Fruit fly (Drosophila melanogaster) whole organism, embryonic: ENCODE measurements around the gene Bcat.

Source experiments
- Atf-2 ChIP-seq: fragments of 200-800 bp; sonication (Bioruptor generic); optimal IDR thresholded peaks from 2 replicates; lab custom pipeline; 2016; ENCODE audit warnings: missing biosample characterization, missing genetic modification characterization
- CG12071 ChIP-seq: fragments of 200-800 bp; sonication (Bioruptor generic); optimal IDR thresholded peaks from 3 replicates; lab custom pipeline; 2018; ENCODE audit warnings: missing biosample characterization, mild to moderate bottlenecking, missing genetic modification characterization
- CG13287 ChIP-seq: fragments of 200-800 bp; sonication (Bioruptor generic); IDR thresholded peaks from 2 replicates; pipeline ENCODE4 v1.3.6; 2022; ENCODE audit warnings: missing biosample characterization, missing genetic modification characterization; ENCODE audit not compliant: partially characterized antibody
- CG14014 ChIP-seq: fragments of 200-800 bp; sonication (Bioruptor generic); IDR thresholded peaks from 2 replicates; pipeline ENCODE4 v1.3.6; 2022; ENCODE audit warnings: missing biosample characterization, missing genetic modification characterization
- CG15514 ChIP-seq: fragments of 200-800 bp; sonication (Bioruptor generic); optimal IDR thresholded peaks from 3 replicates; lab custom pipeline; 2017; ENCODE audit warnings: missing biosample characterization, missing genetic modification characterization, mild to moderate bottlenecking, moderate library complexity, missing genetic modification reagents
- CG17385 ChIP-seq: fragments of 200-800 bp; sonication (Bioruptor generic); optimal IDR thresholded peaks from 3 replicates; lab custom pipeline; 2018; ENCODE audit warnings: missing biosample characterization, mild to moderate bottlenecking, missing genetic modification characterization
- CG18599 ChIP-seq: fragments of 200-800 bp; sonication (Bioruptor generic); optimal IDR thresholded peaks from 3 replicates; lab custom pipeline; 2017; ENCODE audit warnings: missing biosample characterization, missing genetic modification characterization, mild to moderate bottlenecking, moderate library complexity, missing genetic modification reagents
- CG2129 ChIP-seq: fragments of 200-800 bp; sonication (Bioruptor generic); IDR thresholded peaks from 2 replicates; pipeline ENCODE4 v1.3.6; 2022; ENCODE audit warnings: missing biosample characterization, missing genetic modification characterization; ENCODE audit not compliant: partially characterized antibody
- CG34224 ChIP-seq: fragments of 200-800 bp; sonication (Bioruptor generic); IDR thresholded peaks from 3 replicates; pipeline ENCODE4 v1.3.6; 2022; ENCODE audit warnings: missing biosample characterization, missing genetic modification characterization; ENCODE audit not compliant: partially characterized antibody
- CG34376 ChIP-seq: fragments of 200-800 bp; sonication (Bioruptor generic); optimal IDR thresholded peaks from 2 replicates; lab custom pipeline; 2018; ENCODE audit warnings: missing biosample characterization, mild to moderate bottlenecking, missing genetic modification characterization
- CG3838 ChIP-seq: fragments of 200-800 bp; sonication (Bioruptor generic); optimal IDR thresholded peaks from 3 replicates; lab custom pipeline; 2016; ENCODE audit warnings: missing biosample characterization, missing genetic modification characterization
- CG4854 ChIP-seq: fragments of 200-800 bp; sonication (Bioruptor generic); optimal IDR thresholded peaks from 2 replicates; lab custom pipeline; 2016; ENCODE audit warnings: missing biosample characterization, missing genetic modification characterization, inconsistent platforms
- CG5180 ChIP-seq: fragments of 200-800 bp; sonication (Bioruptor generic); optimal IDR thresholded peaks from 3 replicates; lab custom pipeline; 2017; ENCODE audit warnings: missing biosample characterization, missing genetic modification characterization, mild to moderate bottlenecking, moderate library complexity, missing genetic modification reagents
- CG6654 ChIP-seq: fragments of 200-800 bp; sonication (Bioruptor generic); optimal IDR thresholded peaks from 2 replicates; lab custom pipeline; 2017; ENCODE audit warnings: missing biosample characterization, mild to moderate bottlenecking, missing genetic modification characterization
- CTCF ChIP-seq: fragments of 200-800 bp; sonication (Bioruptor generic); optimal IDR thresholded peaks from 2 replicates; lab custom pipeline; 2017; ENCODE audit warnings: missing biosample characterization, mild to moderate bottlenecking, missing genetic modification characterization, moderate library complexity
- Deaf1 ChIP-seq: fragments of 200-800 bp; optimal IDR thresholded peaks from 3 replicates; lab custom pipeline; 2019; ENCODE audit warnings: missing biosample characterization, mild to moderate bottlenecking, missing genetic modification characterization, moderate library complexity
- Doc3 ChIP-seq: fragments of 200-800 bp; sonication (Bioruptor generic); IDR thresholded peaks from 3 replicates; pipeline ENCODE4 v1.3.6; 2022; ENCODE audit warnings: missing biosample characterization, missing genetic modification characterization; ENCODE audit not compliant: partially characterized antibody
- Ets97D ChIP-seq: fragments of 200-800 bp; sonication (Bioruptor generic); optimal IDR thresholded peaks from 3 replicates; lab custom pipeline; 2016; ENCODE audit warnings: missing biosample characterization, missing genetic modification characterization
- H15 ChIP-seq: fragments of 200-800 bp; sonication (Bioruptor generic); IDR thresholded peaks from 3 replicates; pipeline ENCODE4 v1.3.6; 2022; ENCODE audit warnings: missing biosample characterization, missing genetic modification characterization
- HLHmδ ChIP-seq: fragments of 200-800 bp; sonication (Bioruptor generic); optimal IDR thresholded peaks from 2 replicates; lab custom pipeline; 2018; ENCODE audit warnings: missing biosample characterization, mild to moderate bottlenecking, missing genetic modification characterization, moderate library complexity
- Mes4 ChIP-seq: fragments of 200-800 bp; sonication (Bioruptor generic); optimal IDR thresholded peaks from 2 replicates; lab custom pipeline; 2016; ENCODE audit warnings: missing biosample characterization, missing genetic modification characterization
- Opbp ChIP-seq: fragments of 200-800 bp; sonication (Bioruptor generic); IDR thresholded peaks from 3 replicates; pipeline ENCODE4 v1.3.6; 2022; ENCODE audit warnings: missing biosample characterization, missing genetic modification characterization; ENCODE audit not compliant: partially characterized antibody
- Sry-β ChIP-seq: fragments of 200-800 bp; sonication (Bioruptor generic); optimal IDR thresholded peaks from 2 replicates; lab custom pipeline; 2018; ENCODE audit warnings: missing biosample characterization, mild to moderate bottlenecking, missing genetic modification characterization, moderate library complexity
- ara ChIP-seq: fragments of 200-800 bp; sonication (Bioruptor generic); IDR thresholded peaks from 2 replicates; pipeline ENCODE4 v1.3.6; 2022; ENCODE audit warnings: missing biosample characterization, missing genetic modification characterization
- chm ChIP-seq: fragments of 200-800 bp; sonication (Bioruptor generic); IDR thresholded peaks from 2 replicates; pipeline ENCODE4 v1.3.6; 2022; ENCODE audit warnings: missing biosample characterization, missing genetic modification characterization
- crol ChIP-seq: fragments of 200-800 bp; sonication (Bioruptor generic); IDR thresholded peaks from 2 replicates; pipeline ENCODE4 v1.3.6; 2022; ENCODE audit warnings: missing biosample characterization, missing genetic modification characterization
- gcm2 ChIP-seq: fragments of 200-800 bp; sonication (Bioruptor generic); optimal IDR thresholded peaks from 2 replicates; lab custom pipeline; 2016; ENCODE audit warnings: missing biosample characterization, missing genetic modification characterization
- hbn ChIP-seq: fragments of 200-800 bp; sonication (Bioruptor generic); IDR thresholded peaks from 2 replicates; pipeline ENCODE4 v1.3.6; 2022; ENCODE audit warnings: missing biosample characterization, missing genetic modification characterization; ENCODE audit not compliant: partially characterized antibody
- ind ChIP-seq: fragments of 200-800 bp; sonication (Bioruptor generic); optimal IDR thresholded peaks from 3 replicates; lab custom pipeline; 2016; ENCODE audit warnings: missing biosample characterization, missing genetic modification characterization
- inv ChIP-seq: fragments of 200-800 bp; sonication (Bioruptor generic); IDR thresholded peaks from 2 replicates; pipeline ENCODE4 v1.3.6; 2022; ENCODE audit warnings: missing biosample characterization, missing genetic modification characterization; ENCODE audit not compliant: partially characterized antibody
- kah ChIP-seq: fragments of 200-800 bp; sonication (Bioruptor generic); optimal IDR thresholded peaks from 2 replicates; lab custom pipeline; 2018; ENCODE audit warnings: missing biosample characterization, mild to moderate bottlenecking, missing genetic modification characterization
- lbe ChIP-seq: fragments of 200-800 bp; sonication (Bioruptor generic); optimal IDR thresholded peaks from 2 replicates; lab custom pipeline; 2016; ENCODE audit warnings: missing biosample characterization, mild to moderate bottlenecking, missing genetic modification characterization
- mam ChIP-seq: fragments of 200-800 bp; sonication (Bioruptor generic); optimal IDR thresholded peaks from 3 replicates; lab custom pipeline; 2016; ENCODE audit warnings: missing biosample characterization, missing genetic modification characterization
- nau ChIP-seq: fragments of 200-800 bp; sonication (Bioruptor generic); optimal IDR thresholded peaks from 3 replicates; lab custom pipeline; 2017; ENCODE audit warnings: missing biosample characterization, mild to moderate bottlenecking, missing genetic modification characterization, missing genetic modification reagents
- onecut ChIP-seq: fragments of 200-800 bp; sonication (Bioruptor generic); IDR thresholded peaks from 2 replicates; pipeline ENCODE4 v1.3.6; 2022; ENCODE audit warnings: missing biosample characterization, missing genetic modification characterization
- pita ChIP-seq: fragments of 200-800 bp; sonication (Bioruptor generic); optimal IDR thresholded peaks from 2 replicates; lab custom pipeline; 2017; ENCODE audit warnings: missing biosample characterization, mild to moderate bottlenecking, missing genetic modification characterization
- stc ChIP-seq: fragments of 200-800 bp; sonication (Bioruptor generic); IDR thresholded peaks from 2 replicates; pipeline ENCODE4 v1.3.6; 2022; ENCODE audit warnings: missing biosample characterization, missing genetic modification characterization
- tna ChIP-seq: fragments of 200-800 bp; sonication (Bioruptor generic); IDR thresholded peaks from 2 replicates; pipeline ENCODE4 v1.3.6; 2022; ENCODE audit warnings: missing biosample characterization, missing genetic modification characterization; ENCODE audit not compliant: partially characterized antibody
- tup ChIP-seq: fragments of 200-800 bp; sonication (Bioruptor generic); optimal IDR thresholded peaks from 2 replicates; lab custom pipeline; 2016; ENCODE audit warnings: missing biosample characterization, mild to moderate bottlenecking, missing genetic modification characterization, moderate library complexity
- vnd ChIP-seq: fragments of 200-800 bp; sonication (Bioruptor generic); IDR thresholded peaks from 3 replicates; pipeline ENCODE4 v1.3.6; 2022; ENCODE audit warnings: missing biosample characterization, missing genetic modification characterization; ENCODE audit not compliant: partially characterized antibody

Gene Bcat

dm6 chrX:13358240-13358799, 38.4 kb upstream of the Bcat start (continued):
- TF ChIP-seq CG13287 (GFP tag; lab: Robert Waterston, UW) = peak; percentile 68
- TF ChIP-seq ara (GFP tag; lab: Robert Waterston, UW) = no peak
- TF ChIP-seq CG15514 (GFP tag; lab: Kevin White, UChicago) = no peak
- 0 out of 2 replicates have a peak, but pooled peaks have one; percentile 1 for TF ChIP-seq crol (GFP tag; lab: Robert Waterston, UW)
- TF ChIP-seq Opbp (GFP tag; lab: Robert Waterston, UW) = peak; percentile 34; the same call in 1 of the 3 replicates
- TF ChIP-seq Sry-β (GFP tag; lab: Kevin White, UChicago) = peak; percentile 77
- TF ChIP-seq hbn = peak; percentile 45; the same call in 1 of the 2 replicates
- peak; percentile 76 for TF ChIP-seq Deaf1 (tag; lab: Kevin White, UChicago)
- peak; percentile 18 for TF ChIP-seq HLHmδ (GFP tag; lab: Kevin White, UChicago)
- peak; percentile 35; the same call in 1 of the 3 replicates for TF ChIP-seq vnd
- TF ChIP-seq CG14014 = no peak
- no peak for TF ChIP-seq chm (GFP tag; lab: Robert Waterston, UW)
- TF ChIP-seq tna (GFP tag; lab: Robert Waterston, UW) = peak; percentile 21; the same call in 1 of the 2 replicates
- peak; percentile 37; the same call in 1 of the 2 replicates for TF ChIP-seq CG2129 (GFP tag; lab: Robert Waterston, UW)
- peak; percentile 51; the same call in 2 of the 3 replicates for TF ChIP-seq Doc3 (GFP tag; lab: Robert Waterston, UW)
- peak; percentile 32; the same call in 1 of the 2 replicates for TF ChIP-seq inv
- no peak for TF ChIP-seq tup (GFP tag; lab: Kevin White, UChicago)

- no peak for TF ChIP-seq kah (GFP tag; lab: Kevin White, UChicago)
- no peak for TF ChIP-seq Mes4 (GFP tag; lab: Kevin White, UChicago)
- TF ChIP-seq nau = no peak
- TF ChIP-seq CG18599 = peak; percentile 1
- TF ChIP-seq CG5180 (GFP tag; lab: Kevin White, UChicago) = no peak
- TF ChIP-seq pita (GFP tag; lab: Kevin White, UChicago) = no peak
- no peak for TF ChIP-seq CG34224
- TF ChIP-seq CTCF (GFP tag; lab: Kevin White, UChicago) = peak; percentile 21
- TF ChIP-seq gcm2 (GFP tag; lab: Kevin White, UChicago) = no peak
- no peak for TF ChIP-seq H15 (GFP tag; lab: Robert Waterston, UW)
- no peak for TF ChIP-seq ind
- TF ChIP-seq CG6654 = no peak
- TF ChIP-seq onecut (GFP tag; lab: Robert Waterston, UW) = no peak
- TF ChIP-seq CG4854 = no peak
- TF ChIP-seq Atf-2 (GFP tag; lab: Kevin White, UChicago) = no peak
- TF ChIP-seq CG3838 = no peak
- peak; percentile 4 for TF ChIP-seq CG12071 (GFP tag; lab: Kevin White, UChicago)
- TF ChIP-seq Ets97D (GFP tag; lab: Kevin White, UChicago) = peak; percentile 46
- no peak for TF ChIP-seq lbe (GFP tag; lab: Kevin White, UChicago)
- TF ChIP-seq CG34376 (GFP tag; lab: Kevin White, UChicago) = peak; percentile 16
- peak; percentile 2 for TF ChIP-seq CG17385 (GFP tag; lab: Kevin White, UChicago)
- no peak for TF ChIP-seq mam
- no peak for TF ChIP-seq stc (GFP tag; lab: Robert Waterston, UW)
Observed at dm6 chrX:13358948-13359347, 37.8 kb upstream of the Bcat start, which contains the start of gene Syt12. Gene Syt12 (plus strand): TSS chrX:13359248.
